Worm (Caenorhabditis elegans) whole organism, L3 larva: ENCODE data around the gene mesp-1.
A peak's percentile ranks its signal among the peaks of the same experiment; 100 is the strongest.

Experiments
- ama-1 ChIP-seq: fragments of 150-350 bp; optimal IDR thresholded peaks from 2 replicates; lab custom pipeline; 2018
- ceh-16 ChIP-seq: sonication (generic microtip); optimal IDR thresholded peaks from 2 replicates; lab custom pipeline; 2017; ENCODE audit warnings: missing biosample characterization, missing genetic modification characterization
- egl-5 ChIP-seq: fragments of 150-350 bp; optimal IDR thresholded peaks from 2 replicates; lab custom pipeline; 2017; ENCODE audit warnings: missing biosample characterization, missing genetic modification reagents, missing genetic modification characterization, inconsistent platforms
- fkh-2 ChIP-seq: fragments of 150-350 bp; optimal IDR thresholded peaks from 2 replicates; lab custom pipeline; 2014; ENCODE audit warnings: missing biosample characterization, missing genetic modification reagents, missing genetic modification characterization
- lin-15B ChIP-seq: fragments of 150-350 bp; optimal IDR thresholded peaks from 2 replicates; lab custom pipeline; 2014; ENCODE audit warnings: missing biosample characterization, missing genetic modification characterization
- mdl-1 ChIP-seq: fragments of 150-350 bp; optimal IDR thresholded peaks from 2 replicates; lab custom pipeline; 2014; ENCODE audit warnings: missing biosample characterization, missing genetic modification characterization
- nhr-23 ChIP-seq: fragments of 150-350 bp; optimal IDR thresholded peaks from 2 replicates; lab custom pipeline; 2014; ENCODE audit warnings: missing biosample characterization, missing genetic modification reagents, missing genetic modification characterization
- nhr-25 ChIP-seq: sonication (generic microtip); optimal IDR thresholded peaks from 2 replicates; lab custom pipeline; 2017; ENCODE audit warnings: missing biosample characterization, missing genetic modification characterization
- nhr-43 ChIP-seq: sonication (generic microtip); optimal IDR thresholded peaks from 2 replicates; lab custom pipeline; 2016; ENCODE audit warnings: mild to moderate bottlenecking, missing genetic modification characterization, missing compliant biosample characterization; ENCODE audit not compliant: poor library complexity, severe bottlenecking
- pqm-1 ChIP-seq: fragments of 150-350 bp; optimal IDR thresholded peaks from 2 replicates; lab custom pipeline; 2017; ENCODE audit warnings: missing biosample characterization, missing genetic modification characterization, inconsistent platforms
- skn-1 ChIP-seq: fragments of 150-350 bp; optimal IDR thresholded peaks from 2 replicates; lab custom pipeline; 2014; ENCODE audit warnings: missing biosample characterization, missing genetic modification characterization
- snpc-4 ChIP-seq: fragments of 150-350 bp; optimal IDR thresholded peaks from 2 replicates; lab custom pipeline; 2014; ENCODE audit warnings: missing biosample characterization, missing genetic modification characterization
- zag-1 ChIP-seq: fragments of 150-350 bp; optimal IDR thresholded peaks from 2 replicates; lab custom pipeline; 2014; ENCODE audit warnings: missing biosample characterization, missing genetic modification characterization

- TF ChIP-seq snpc-4 (tag; lab: Kevin White, UChicago) (no peak), zag-1 (tag; lab: Kevin White, UChicago) (no peak), ama-1 (lab: Kevin White, UChicago) (no peak), nhr-25 (tag; lab: Kevin White, UChicago) (peak; percentile 64), nhr-43 (tag; lab: Kevin White, UChicago) (peak; percentile 11), ceh-16 (no peak), fkh-2 (tag; lab: Kevin White, UChicago) (no peak), nhr-23 (peak; percentile 70), pqm-1 (no peak), skn-1 (no peak), egl-5 (no peak), mdl-1 (tag; lab: Kevin White, UChicago) (peak; percentile 37), lin-15B (tag; lab: Kevin White, UChicago) (no peak)
These were observed 36.0 kb upstream of the mesp-1 start for ce11 chrIV:8463069-8463468.
